Fruit fly (Drosophila melanogaster) S2 (cell line): ENCODE results near the gene COX6AL2.

ENCODE experiments used
- CG8478 ChIP-seq: fragments of >200 bp; optimal IDR thresholded peaks from 2 replicates; lab custom pipeline; 2018
- CTCF ChIP-seq, 2 experiments: fragments of >200 bp; optimal IDR thresholded peaks; 2 replicates each; lab custom pipeline; 2018

DNA sequence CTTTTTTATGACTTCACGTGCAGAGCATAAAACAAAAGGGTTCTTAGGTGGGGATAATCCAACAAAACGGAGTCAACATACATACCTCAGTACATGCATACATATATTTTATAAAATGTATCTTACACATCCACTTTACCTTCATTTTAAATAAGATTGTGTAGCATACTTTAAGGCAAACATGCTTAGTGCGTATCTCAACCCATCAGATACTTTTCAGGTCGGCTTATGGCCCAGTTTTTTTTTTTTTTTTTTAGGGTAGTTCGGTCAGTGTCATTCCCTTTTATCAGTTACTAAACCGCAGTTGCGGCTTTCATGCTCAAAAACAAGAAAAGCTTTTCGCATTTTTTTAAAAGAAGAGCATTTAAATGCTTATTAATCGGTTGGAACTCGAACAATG, 22.0 kb downstream of the COX6AL2 start, which contains the start of gene NijB:
- TF ChIP-seq CG8478 (lab: Kevin White, UChicago) = no peak
- TF ChIP-seq CTCF (optimal IDR thresholded peaks at IDR 0.05; lab: Kevin White, UChicago) = peak; percentile 27 to 59
